Worm (Caenorhabditis elegans) whole organism, mixed stage, embryonic: ENCODE measurements around the gene srx-1.

Experiments
- M03D4.4 ChIP-seq: sonication (generic microtip); optimal IDR thresholded peaks from 2 replicates; lab custom pipeline; 2017; ENCODE audit warnings: mild to moderate bottlenecking, missing genetic modification characterization, missing compliant biosample characterization
- bed-3 ChIP-seq: fragments of 200-800 bp; sonication (Bioruptor generic); optimal IDR thresholded peaks from 3 replicates; lab custom pipeline; 2018; ENCODE audit warnings: mild to moderate bottlenecking, missing genetic modification characterization, moderate library complexity, missing compliant biosample characterization
- blmp-1 ChIP-seq: fragments of 150-350 bp; optimal IDR thresholded peaks from 2 replicates; lab custom pipeline; 2014; ENCODE audit warnings: missing biosample characterization, missing genetic modification characterization
- ceh-43 ChIP-seq: fragments of 200-800 bp; sonication (Bioruptor generic); optimal IDR thresholded peaks from 2 replicates; lab custom pipeline; 2018; ENCODE audit warnings: mild to moderate bottlenecking, missing genetic modification characterization, moderate library complexity, missing compliant biosample characterization
- ceh-83 ChIP-seq: fragments of 200-800 bp; sonication (Bioruptor generic); optimal IDR thresholded peaks from 2 replicates; lab custom pipeline; 2018; ENCODE audit warnings: mild to moderate bottlenecking, missing genetic modification characterization, missing compliant biosample characterization
- ces-1 ChIP-seq: fragments of 150-350 bp; optimal IDR thresholded peaks from 2 replicates; lab custom pipeline; 2014; ENCODE audit warnings: missing biosample characterization, missing genetic modification reagents, missing genetic modification characterization
- drap-1 ChIP-seq: fragments of 200-800 bp; sonication (Bioruptor generic); optimal IDR thresholded peaks from 3 replicates; lab custom pipeline; 2018; ENCODE audit warnings: mild to moderate bottlenecking, missing genetic modification characterization, missing compliant biosample characterization
- flh-1 ChIP-seq: fragments of 200-800 bp; sonication (Bioruptor generic); optimal IDR thresholded peaks from 2 replicates; lab custom pipeline; 2018; ENCODE audit warnings: mild to moderate bottlenecking, missing genetic modification characterization, moderate library complexity, missing compliant biosample characterization
- ham-2 ChIP-seq: fragments of 200-800 bp; sonication (Bioruptor generic); optimal IDR thresholded peaks from 2 replicates; lab custom pipeline; 2018; ENCODE audit warnings: mild to moderate bottlenecking, missing genetic modification characterization, missing compliant biosample characterization
- lin-13 ChIP-seq: fragments of 150-350 bp; optimal IDR thresholded peaks from 2 replicates; lab custom pipeline; 2014; ENCODE audit warnings: missing biosample characterization, missing genetic modification characterization
- lsy-2 ChIP-seq: fragments of 150-350 bp; optimal IDR thresholded peaks from 2 replicates; lab custom pipeline; 2014; ENCODE audit warnings: missing biosample characterization, missing genetic modification characterization
- mab-5 ChIP-seq: fragments of 150-350 bp; optimal IDR thresholded peaks from 2 replicates; lab custom pipeline; 2014; ENCODE audit warnings: missing biosample characterization, missing genetic modification characterization
- mep-1 ChIP-seq: fragments of 150-350 bp; optimal IDR thresholded peaks from 2 replicates; lab custom pipeline; 2017; ENCODE audit warnings: missing biosample characterization, missing genetic modification reagents, missing genetic modification characterization, inconsistent platforms
- mls-2 ChIP-seq: sonication (generic microtip); optimal IDR thresholded peaks from 2 replicates; lab custom pipeline; 2016; ENCODE audit warnings: mild to moderate bottlenecking, missing genetic modification characterization, moderate library complexity, missing compliant biosample characterization
- nhr-12 ChIP-seq: fragments of 150-350 bp; optimal IDR thresholded peaks from 2 replicates; lab custom pipeline; 2014; ENCODE audit warnings: missing biosample characterization, missing genetic modification characterization
- nhr-2 ChIP-seq: fragments of 150-350 bp; optimal IDR thresholded peaks from 2 replicates; lab custom pipeline; 2014; ENCODE audit warnings: missing biosample characterization, missing genetic modification characterization
- nhr-237 ChIP-seq: fragments of 150-350 bp; optimal IDR thresholded peaks from 2 replicates; lab custom pipeline; 2014; ENCODE audit warnings: missing biosample characterization, missing genetic modification characterization
- nhr-28 ChIP-seq: fragments of 150-350 bp; optimal IDR thresholded peaks from 2 replicates; lab custom pipeline; 2014; ENCODE audit warnings: missing biosample characterization, missing genetic modification characterization
- nhr-76 ChIP-seq: sonication (generic microtip); optimal IDR thresholded peaks from 2 replicates; lab custom pipeline; 2017; ENCODE audit warnings: missing biosample characterization, missing genetic modification characterization
- sem-2 ChIP-seq: fragments of 200-800 bp; sonication (Bioruptor generic); optimal IDR thresholded peaks from 2 replicates; lab custom pipeline; 2018; ENCODE audit warnings: mild to moderate bottlenecking, missing genetic modification characterization, missing compliant biosample characterization
- snpc-4 ChIP-seq: fragments of 150-350 bp; optimal IDR thresholded peaks from 2 replicates; lab custom pipeline; 2014; ENCODE audit warnings: missing biosample characterization, missing genetic modification characterization
- sptf-1 ChIP-seq: sonication (generic microtip); optimal IDR thresholded peaks from 2 replicates; lab custom pipeline; 2017; ENCODE audit warnings: mild to moderate bottlenecking, missing genetic modification characterization, moderate library complexity, missing compliant biosample characterization
- tbx-8 ChIP-seq: fragments of 200-800 bp; sonication (Bioruptor generic); optimal IDR thresholded peaks from 2 replicates; lab custom pipeline; 2018; ENCODE audit warnings: mild to moderate bottlenecking, missing genetic modification characterization, moderate library complexity, missing compliant biosample characterization
- unc-120 ChIP-seq: sonication (generic microtip); optimal IDR thresholded peaks from 2 replicates; lab custom pipeline; 2017; ENCODE audit warnings: missing genetic modification characterization, missing compliant biosample characterization; ENCODE audit not compliant: poor library complexity, severe bottlenecking
- unc-39 ChIP-seq: fragments of 150-350 bp; optimal IDR thresholded peaks from 2 replicates; lab custom pipeline; 2014; ENCODE audit warnings: missing biosample characterization, missing genetic modification characterization
- unc-62 ChIP-seq: fragments of 150-350 bp; optimal IDR thresholded peaks from 2 replicates; lab custom pipeline; 2014; ENCODE audit warnings: missing biosample characterization, missing genetic modification reagents, missing genetic modification characterization
- ztf-11 ChIP-seq: fragments of 150-350 bp; optimal IDR thresholded peaks from 2 replicates; lab custom pipeline; 2014; ENCODE audit warnings: missing biosample characterization, missing genetic modification characterization

srx-1 gene

DNA sequence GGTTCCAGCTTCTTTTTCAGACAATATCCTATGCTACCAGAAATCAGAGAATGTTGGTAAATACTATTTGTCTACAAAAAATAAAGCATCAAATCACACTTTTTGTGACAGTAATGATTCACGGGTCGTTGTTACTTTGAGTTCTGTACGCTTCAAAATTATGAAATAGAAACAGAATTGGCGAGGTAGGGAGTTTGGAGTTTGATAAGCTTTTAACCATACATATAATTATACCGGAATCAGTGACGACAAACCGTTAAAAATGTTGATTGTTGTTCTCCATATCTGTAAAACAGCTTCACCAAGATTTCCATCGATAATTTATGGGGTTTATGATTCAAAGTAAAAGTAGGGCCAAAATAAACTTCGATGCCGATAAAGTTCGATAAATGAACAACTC, 25.6 kb upstream of the srx-1 start:
- no peak for TF ChIP-seq lin-13
- TF ChIP-seq nhr-28: no peak
- TF ChIP-seq unc-120 (tag; lab: Kevin White, UChicago): no peak
- no peak for TF ChIP-seq mep-1 (tag; lab: Kevin White, UChicago)
- TF ChIP-seq drap-1 (GFP tag; lab: Kevin White, UChicago): no peak
- no peak for TF ChIP-seq ces-1 (GFP tag; lab: Kevin White, UChicago)
- TF ChIP-seq sptf-1: no peak
- TF ChIP-seq M03D4.4 (tag; lab: Kevin White, UChicago): no peak
- no peak for TF ChIP-seq unc-62
- no peak for TF ChIP-seq lsy-2

DNA sequence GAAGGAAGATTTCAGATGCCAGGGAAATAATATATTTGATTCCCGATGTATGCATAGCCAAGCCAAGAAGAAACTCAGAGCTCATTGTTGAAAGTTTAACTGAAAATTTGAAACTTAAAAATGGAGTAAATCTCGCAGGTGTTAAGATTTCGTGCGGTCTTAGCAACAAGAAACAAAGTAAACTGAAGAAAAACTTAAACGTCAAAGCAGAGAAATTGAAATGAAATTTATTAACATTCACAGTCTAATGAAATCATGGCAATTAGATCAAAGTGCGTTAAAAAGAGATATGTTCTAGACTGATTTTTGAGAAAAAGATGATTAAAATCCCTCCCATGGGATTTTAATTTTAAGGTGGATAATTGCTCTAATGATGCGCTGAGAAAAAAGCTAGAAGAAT, 22.6 kb upstream of the srx-1 start, which contains the start of gene str-84:
str-84 (minus strand) TSS at position 101 of the 400 bp plus-strand sequence.
- TF ChIP-seq bed-3 (GFP tag; lab: Kevin White, UChicago) (no peak), lsy-2 (no peak), ham-2 (GFP tag; lab: Kevin White, UChicago) (no peak), flh-1 (GFP tag; lab: Kevin White, UChicago) (no peak), nhr-76 (tag; lab: Kevin White, UChicago) (no peak), mls-2 (no peak), sem-2 (GFP tag; lab: Kevin White, UChicago) (no peak)
- TF ChIP-seq, all 35 proteins: peak for 0

DNA sequence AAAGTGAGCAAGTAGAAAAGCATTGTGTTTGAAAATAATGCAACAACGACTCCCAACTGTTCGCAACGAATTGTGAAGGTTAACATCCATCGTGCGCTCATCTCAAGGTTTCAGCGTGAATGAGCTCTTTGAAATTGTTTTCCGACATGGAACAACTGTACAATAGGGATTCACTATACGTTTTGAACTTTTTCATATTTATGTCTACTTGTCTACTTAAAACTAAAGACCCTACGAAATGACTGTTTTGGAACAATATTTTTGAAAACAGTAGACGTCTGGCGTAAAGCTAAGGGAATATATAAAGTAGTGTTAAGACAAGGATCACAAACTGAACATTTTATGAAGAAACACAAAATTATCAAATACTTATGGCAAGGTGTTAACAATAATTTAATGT, 19.9 kb upstream of the srx-1 start, which contains the start of gene str-86:
str-86 (minus strand) TSS at position 101 of the 400 bp plus-strand sequence.
- TF ChIP-seq mab-5 (tag; lab: Kevin White, UChicago): no peak
- TF ChIP-seq ceh-83: no peak
- TF ChIP-seq sem-2 (GFP tag; lab: Kevin White, UChicago): no peak
- TF ChIP-seq nhr-76 (tag; lab: Kevin White, UChicago): no peak
- TF ChIP-seq unc-39 (tag; lab: Kevin White, UChicago): no peak
- TF ChIP-seq ztf-11 (tag; lab: Kevin White, UChicago): no peak
- TF ChIP-seq nhr-2 (tag; lab: Kevin White, UChicago): no peak
- TF ChIP-seq unc-62: no peak
- TF ChIP-seq ces-1 (GFP tag; lab: Kevin White, UChicago): no peak
- no peak for TF ChIP-seq nhr-12 (tag; lab: Kevin White, UChicago)
- no peak for TF ChIP-seq ceh-43 (GFP tag; lab: Kevin White, UChicago)
- TF ChIP-seq unc-120 (tag; lab: Kevin White, UChicago): no peak
- TF ChIP-seq tbx-8 (GFP tag; lab: Kevin White, UChicago): no peak
- TF ChIP-seq M03D4.4 (tag; lab: Kevin White, UChicago): no peak

DNA sequence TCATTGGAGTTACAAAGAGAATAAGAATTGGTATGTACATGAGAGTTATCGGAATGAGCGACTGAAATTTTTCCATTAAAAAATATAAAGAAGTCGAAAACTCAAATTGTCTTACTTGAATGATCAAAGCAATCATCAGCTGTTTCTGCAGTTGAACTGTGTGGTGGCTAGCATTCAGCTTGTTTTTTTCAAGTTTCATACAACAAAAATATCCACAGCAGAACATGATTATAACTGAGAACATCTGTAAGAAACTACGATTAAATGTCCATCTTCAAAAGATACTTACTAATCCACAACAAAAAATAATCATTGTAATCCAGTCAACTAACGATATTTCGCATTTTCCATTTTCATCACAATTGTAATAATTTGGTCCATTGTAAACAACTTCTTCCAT, 18.7 kb upstream of the srx-1 start:
- TF ChIP-seq mep-1 (tag; lab: Kevin White, UChicago) (no peak), blmp-1 (tag; lab: Kevin White, UChicago) (no peak), mab-5 (tag; lab: Kevin White, UChicago) (no peak), sem-2 (GFP tag; lab: Kevin White, UChicago) (no peak), nhr-28 (no peak), lin-13 (no peak), nhr-237 (tag; lab: Kevin White, UChicago) (no peak), ztf-11 (tag; lab: Kevin White, UChicago) (no peak), bed-3 (GFP tag; lab: Kevin White, UChicago) (no peak)

DNA sequence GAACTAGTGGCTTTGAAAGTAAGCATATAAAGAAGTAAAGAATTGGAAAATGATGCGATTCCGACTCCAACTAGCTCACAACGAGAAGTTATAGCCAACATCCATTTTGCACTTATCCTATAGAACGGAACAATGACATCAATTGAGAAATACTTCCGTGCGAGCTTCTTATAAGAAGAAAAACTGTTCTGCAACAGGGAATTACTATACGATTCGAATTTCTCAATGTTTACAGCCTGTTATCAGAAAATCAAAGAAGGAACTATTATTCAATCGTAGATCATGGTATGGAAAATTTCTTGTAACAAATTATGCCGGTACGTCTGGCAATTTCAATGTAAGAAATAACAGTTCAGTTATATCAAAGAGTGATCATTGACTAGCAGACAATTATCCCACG, 17.7 kb upstream of the srx-1 start, which contains the start of gene str-85:
str-85 (minus strand) TSS at position 101 of the 400 bp plus-strand sequence.
- TF ChIP-seq flh-1 (GFP tag; lab: Kevin White, UChicago) (no peak), ceh-43 (GFP tag; lab: Kevin White, UChicago) (no peak), mep-1 (tag; lab: Kevin White, UChicago) (no peak), ztf-11 (tag; lab: Kevin White, UChicago) (no peak)

DNA sequence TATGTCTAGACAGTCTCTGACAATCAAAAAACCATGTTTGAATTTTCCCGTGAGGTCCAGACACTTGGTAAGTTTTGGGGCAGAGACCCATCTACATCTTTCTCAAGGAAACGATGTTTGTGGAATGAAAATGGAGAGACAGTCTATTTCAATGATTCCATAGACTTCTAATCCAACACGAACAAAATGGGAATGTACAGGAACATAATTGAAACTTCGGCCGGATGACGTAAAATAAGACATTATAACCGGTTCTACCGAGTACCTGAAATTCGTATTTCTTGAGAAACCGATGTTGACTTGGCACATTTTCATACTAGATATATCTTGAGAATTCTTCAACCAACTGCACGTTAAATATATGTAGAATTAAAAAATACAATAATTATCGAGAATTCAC, 15.4 kb upstream of the srx-1 start, which contains the start of gene str-87:
str-87 (minus strand) TSS at position 101 of the 400 bp plus-strand sequence.
- TF ChIP-seq ham-2 (GFP tag; lab: Kevin White, UChicago): no peak
- no peak for TF ChIP-seq snpc-4 (tag; lab: Kevin White, UChicago)
